Worm (Caenorhabditis elegans) whole organism, L4/young adult: ENCODE measurements around the gene F41C3.11.

ENCODE experiments used
- dao-5 ChIP-seq: sonication (generic microtip); optimal IDR thresholded peaks from 2 replicates; lab custom pipeline; 2016; ENCODE audit warnings: missing genotype, missing genetic modification characterization, moderate library complexity, missing compliant biosample characterization
- him-1 ChIP-seq: sonication (generic microtip); optimal IDR thresholded peaks from 2 replicates; lab custom pipeline; 2016; ENCODE audit warnings: missing genotype, missing genetic modification reagents, missing genetic modification characterization, missing compliant biosample characterization

DNA sequence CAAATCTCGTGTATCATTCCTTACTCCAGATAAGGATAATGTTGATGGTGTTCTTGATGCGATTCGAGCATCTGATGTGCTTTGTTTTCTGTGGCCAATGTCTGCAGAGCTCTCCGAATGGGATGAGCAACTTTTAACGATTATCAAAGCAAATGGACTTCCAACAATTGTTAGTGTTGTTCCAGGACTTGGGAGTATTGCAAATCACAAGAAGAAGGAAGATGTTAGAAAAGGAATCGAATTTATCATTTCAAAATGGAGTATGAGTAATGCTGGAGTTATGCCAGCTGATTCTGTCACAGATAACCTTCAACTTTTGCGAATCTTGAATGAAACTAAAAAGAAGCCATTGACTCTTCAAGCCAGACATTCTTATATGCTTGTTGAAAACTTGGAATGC is 22.9 kb downstream of the F41C3.11 start:
- TF ChIP-seq him-1 (tag; lab: Kevin White, UChicago) (no peak), dao-5 (no peak)
